Fruit fly (Drosophila melanogaster) whole organism, embryonic: ENCODE results near the gene alphaCOP.

ENCODE experiments used
- Ada2b ChIP-seq: fragments of 200-800 bp; sonication (Bioruptor generic); IDR thresholded peaks from 2 replicates; pipeline ENCODE4 v1.3.6; 2022; ENCODE audit warnings: missing biosample characterization, missing genetic modification characterization
- Aef1 ChIP-seq: fragments of 200-800 bp; sonication (Bioruptor generic); IDR thresholded peaks from 3 replicates; pipeline ENCODE4 v1.3.6; 2022; ENCODE audit warnings: missing biosample characterization, missing genetic modification characterization
- Antp ChIP-seq: fragments of 200-800 bp; sonication (Bioruptor generic); optimal IDR thresholded peaks from 3 replicates; lab custom pipeline; 2016; ENCODE audit warnings: missing biosample characterization, missing genetic modification characterization
- CG10366 ChIP-seq: fragments of 200-800 bp; sonication (Bioruptor generic); IDR thresholded peaks from 2 replicates; pipeline ENCODE4 v1.3.6; 2022; ENCODE audit warnings: missing biosample characterization, missing genetic modification characterization
- CG14710 ChIP-seq: fragments of 200-800 bp; sonication (Bioruptor generic); optimal IDR thresholded peaks from 3 replicates; lab custom pipeline; 2019; ENCODE audit warnings: missing biosample characterization, mild to moderate bottlenecking, missing genetic modification characterization, moderate library complexity
- CG15269 ChIP-seq: fragments of 200-800 bp; sonication (Bioruptor generic); optimal IDR thresholded peaks from 2 replicates; lab custom pipeline; 2018; ENCODE audit warnings: missing biosample characterization, mild to moderate bottlenecking, missing genetic modification characterization, moderate library complexity
- CG1603 ChIP-seq: fragments of 200-800 bp; sonication (Bioruptor generic); optimal IDR thresholded peaks from 2 replicates; lab custom pipeline; 2019; ENCODE audit warnings: missing biosample characterization, mild to moderate bottlenecking, missing genetic modification characterization, moderate library complexity
- CG16813 ChIP-seq: fragments of 200-800 bp; sonication (Bioruptor generic); IDR thresholded peaks from 3 replicates; pipeline ENCODE4 v1.3.6; 2022; ENCODE audit warnings: missing biosample characterization, missing genetic modification characterization; ENCODE audit not compliant: partially characterized antibody
- CG16863 ChIP-seq: fragments of 200-800 bp; sonication (Bioruptor generic); optimal IDR thresholded peaks from 3 replicates; lab custom pipeline; 2016; ENCODE audit warnings: missing biosample characterization, missing genetic modification characterization
- CG17186 ChIP-seq: fragments of 200-800 bp; sonication (Bioruptor generic); optimal IDR thresholded peaks from 3 replicates; lab custom pipeline; 2017; ENCODE audit warnings: missing biosample characterization, missing genetic modification reagents, missing genetic modification characterization
- CG17802 ChIP-seq: fragments of 200-800 bp; sonication (Bioruptor generic); optimal IDR thresholded peaks from 2 replicates; lab custom pipeline; 2018; ENCODE audit warnings: missing biosample characterization, mild to moderate bottlenecking, missing genetic modification characterization, moderate library complexity
- CG1792 ChIP-seq: fragments of 200-800 bp; sonication (Bioruptor generic); optimal IDR thresholded peaks from 2 replicates; lab custom pipeline; 2016; ENCODE audit warnings: missing biosample characterization, missing genetic modification characterization
- CG18262 ChIP-seq: fragments of 200-800 bp; optimal IDR thresholded peaks from 3 replicates; lab custom pipeline; 2019; ENCODE audit warnings: missing biosample characterization, mild to moderate bottlenecking, missing genetic modification characterization, moderate library complexity
- CG2129 ChIP-seq: fragments of 200-800 bp; sonication (Bioruptor generic); IDR thresholded peaks from 2 replicates; pipeline ENCODE4 v1.3.6; 2022; ENCODE audit warnings: missing biosample characterization, missing genetic modification characterization; ENCODE audit not compliant: partially characterized antibody
- CG2889 ChIP-seq: fragments of 200-800 bp; sonication (Bioruptor generic); IDR thresholded peaks from 3 replicates; pipeline ENCODE4 v1.3.6; 2022; ENCODE audit warnings: missing biosample characterization, missing genetic modification characterization
- CG31224 ChIP-seq: fragments of 200-800 bp; sonication (Bioruptor generic); IDR thresholded peaks from 2 replicates; pipeline ENCODE4 v1.3.6; 2022; ENCODE audit warnings: missing biosample characterization, missing genetic modification characterization
- CG31388 ChIP-seq: fragments of 200-800 bp; sonication (Bioruptor generic); optimal IDR thresholded peaks from 2 replicates; lab custom pipeline; 2016; ENCODE audit warnings: missing biosample characterization, missing genetic modification characterization
- CG3163 ChIP-seq: fragments of 200-800 bp; sonication (Bioruptor generic); optimal IDR thresholded peaks from 3 replicates; lab custom pipeline; 2016; ENCODE audit warnings: missing biosample characterization, missing genetic modification characterization
- CG34224 ChIP-seq: fragments of 200-800 bp; sonication (Bioruptor generic); IDR thresholded peaks from 3 replicates; pipeline ENCODE4 v1.3.6; 2022; ENCODE audit warnings: missing biosample characterization, missing genetic modification characterization; ENCODE audit not compliant: partially characterized antibody
- CG4404 ChIP-seq: fragments of 200-800 bp; sonication (Bioruptor generic); IDR thresholded peaks from 2 replicates; pipeline ENCODE4 v1.3.6; 2022; ENCODE audit warnings: missing biosample characterization, missing genetic modification characterization
- CG5953 ChIP-seq: fragments of 200-800 bp; sonication (Bioruptor generic); IDR thresholded peaks from 2 replicates; pipeline ENCODE4 v1.3.6; 2022; ENCODE audit warnings: missing biosample characterization, missing genetic modification characterization
- CG6254 ChIP-seq: fragments of 200-800 bp; sonication (Bioruptor generic); optimal IDR thresholded peaks from 3 replicates; lab custom pipeline; 2017; ENCODE audit warnings: mild to moderate bottlenecking, missing biosample characterization, missing genetic modification reagents, missing genetic modification characterization
- CG8388 ChIP-seq: fragments of 200-800 bp; sonication (Bioruptor generic); optimal IDR thresholded peaks from 2 replicates; lab custom pipeline; 2019; ENCODE audit warnings: missing biosample characterization, mild to moderate bottlenecking, missing genetic modification characterization, moderate library complexity
- Deaf1 ChIP-seq: fragments of 200-800 bp; optimal IDR thresholded peaks from 3 replicates; lab custom pipeline; 2019; ENCODE audit warnings: missing biosample characterization, mild to moderate bottlenecking, missing genetic modification characterization, moderate library complexity
- Fer2 ChIP-seq: fragments of 200-800 bp; sonication (Bioruptor generic); optimal IDR thresholded peaks from 2 replicates; lab custom pipeline; 2018; ENCODE audit warnings: missing biosample characterization, mild to moderate bottlenecking, missing genetic modification characterization, moderate library complexity
- Hr3 ChIP-seq: fragments of 200-800 bp; sonication (Bioruptor generic); optimal IDR thresholded peaks from 3 replicates; lab custom pipeline; 2016; ENCODE audit warnings: missing biosample characterization, missing genetic modification characterization
- Lim3 ChIP-seq: fragments of 200-800 bp; sonication (Bioruptor generic); IDR thresholded peaks from 2 replicates; pipeline ENCODE4 v1.3.6; 2022; ENCODE audit warnings: missing biosample characterization, missing genetic modification characterization
- NC2β ChIP-seq: fragments of 200-800 bp; sonication (Bioruptor generic); optimal IDR thresholded peaks from 2 replicates; lab custom pipeline; 2016; ENCODE audit warnings: missing biosample characterization, missing genetic modification characterization
- Nf-YC ChIP-seq: fragments of 200-800 bp; optimal IDR thresholded peaks from 3 replicates; lab custom pipeline; 2019; ENCODE audit warnings: missing biosample characterization, mild to moderate bottlenecking, missing genetic modification characterization, moderate library complexity
- Poxn ChIP-seq: fragments of 200-800 bp; sonication (Bioruptor generic); IDR thresholded peaks from 2 replicates; pipeline ENCODE4 v1.3.6; 2022; ENCODE audit warnings: missing biosample characterization, missing genetic modification characterization
- Xbp1 ChIP-seq: fragments of 200-800 bp; sonication (Bioruptor generic); optimal IDR thresholded peaks from 3 replicates; lab custom pipeline; 2016; ENCODE audit warnings: missing biosample characterization, mild to moderate bottlenecking, missing genetic modification characterization
- crc ChIP-seq: fragments of 200-800 bp; sonication (Bioruptor generic); optimal IDR thresholded peaks from 2 replicates; lab custom pipeline; 2016; ENCODE audit warnings: missing biosample characterization, missing genetic modification characterization
- croc ChIP-seq: fragments of 200-800 bp; sonication (Bioruptor generic); conservative IDR thresholded peaks from 3 replicates; pipeline ENCODE4 v1.3.6; 2022; ENCODE audit warnings: missing biosample characterization, missing genetic modification characterization
- dm ChIP-seq: fragments of 200-800 bp; sonication (Bioruptor generic); optimal IDR thresholded peaks from 3 replicates; lab custom pipeline; 2016; ENCODE audit warnings: missing biosample characterization, missing genetic modification characterization
- fd3F ChIP-seq: fragments of 200-800 bp; sonication (Bioruptor generic); optimal IDR thresholded peaks from 2 replicates; lab custom pipeline; 2018; ENCODE audit warnings: missing biosample characterization, mild to moderate bottlenecking, missing genetic modification characterization, moderate library complexity
- fd64A ChIP-seq: fragments of 200-800 bp; sonication (Bioruptor generic); optimal IDR thresholded peaks from 3 replicates; lab custom pipeline; 2018; ENCODE audit warnings: missing biosample characterization, mild to moderate bottlenecking, missing genetic modification characterization
- gcm2 ChIP-seq: fragments of 200-800 bp; sonication (Bioruptor generic); optimal IDR thresholded peaks from 2 replicates; lab custom pipeline; 2016; ENCODE audit warnings: missing biosample characterization, missing genetic modification characterization
- ham ChIP-seq: fragments of 200-800 bp; sonication (Bioruptor generic); IDR thresholded peaks from 2 replicates; pipeline ENCODE4 v1.3.6; 2022; ENCODE audit warnings: missing biosample characterization, missing genetic modification characterization
- hb ChIP-seq: fragments of 200-800 bp; sonication (Bioruptor generic); IDR thresholded peaks from 3 replicates; pipeline ENCODE4 v1.3.6; 2022; ENCODE audit warnings: missing biosample characterization, missing genetic modification characterization; ENCODE audit not compliant: partially characterized antibody
- jumu ChIP-seq: fragments of 200-800 bp; sonication (Bioruptor generic); optimal IDR thresholded peaks from 3 replicates; lab custom pipeline; 2016; ENCODE audit warnings: missing biosample characterization, missing genetic modification characterization
- lola ChIP-seq, 3 experiments: fragments of >200 bp in 2 of 3; fragments of 200-800 bp in 1 of 3; sonication (Bioruptor generic) in 1 of 3; optimal IDR thresholded peaks; 2 replicates each; lab custom pipeline; 2017 to 2019; ENCODE audit warnings: missing biosample characterization in 3 of 3, missing genetic modification characterization in 3 of 3, mild to moderate bottlenecking in 1 of 3, moderate library complexity in 1 of 3
- mam ChIP-seq: fragments of 200-800 bp; sonication (Bioruptor generic); optimal IDR thresholded peaks from 3 replicates; lab custom pipeline; 2016; ENCODE audit warnings: missing biosample characterization, missing genetic modification characterization
- nerfin-1 ChIP-seq: fragments of 200-800 bp; sonication (Bioruptor generic); optimal IDR thresholded peaks from 3 replicates; lab custom pipeline; 2019; ENCODE audit warnings: missing biosample characterization, mild to moderate bottlenecking, missing genetic modification characterization, moderate library complexity
- peb ChIP-seq: fragments of 200-800 bp; sonication (Bioruptor generic); IDR thresholded peaks from 2 replicates; pipeline ENCODE4 v1.3.6; 2022; ENCODE audit warnings: missing biosample characterization, missing genetic modification characterization
- pho ChIP-seq: fragments of 200-800 bp; sonication (Bioruptor generic); optimal IDR thresholded peaks from 2 replicates; lab custom pipeline; 2016; ENCODE audit warnings: missing biosample characterization, missing genetic modification characterization
- pita ChIP-seq: fragments of 200-800 bp; sonication (Bioruptor generic); optimal IDR thresholded peaks from 2 replicates; lab custom pipeline; 2017; ENCODE audit warnings: missing biosample characterization, mild to moderate bottlenecking, missing genetic modification characterization
- pros ChIP-seq: fragments of 200-800 bp; sonication (Bioruptor generic); optimal IDR thresholded peaks from 3 replicates; lab custom pipeline; 2019; ENCODE audit warnings: missing biosample characterization, mild to moderate bottlenecking, missing genetic modification characterization, moderate library complexity
- ranshi ChIP-seq: fragments of 200-800 bp; sonication (Bioruptor generic); IDR thresholded peaks from 2 replicates; pipeline ENCODE4 v1.3.6; 2022; ENCODE audit warnings: missing biosample characterization, missing genetic modification characterization
- sc ChIP-seq, 3 experiments: fragments of >200 bp in 2 of 3; fragments of 200-800 bp in 1 of 3; sonication (Bioruptor generic) in 1 of 3; optimal IDR thresholded peaks; 2 replicates in 2 of 3; 3 replicates in 1 of 3; lab custom pipeline; 2017; ENCODE audit warnings: mild to moderate bottlenecking in 1 of 3, missing biosample characterization in 1 of 3, missing genetic modification characterization in 1 of 3, missing genetic modification reagents in 1 of 3
- zen ChIP-seq: fragments of 200-800 bp; sonication (Bioruptor generic); optimal IDR thresholded peaks from 3 replicates; lab custom pipeline; 2018; ENCODE audit warnings: missing biosample characterization, mild to moderate bottlenecking, missing genetic modification characterization, moderate library complexity

The alphaCOP gene

dm6 chr3L:1628176-1628866, 16.7 kb downstream of the alphaCOP start, which contains the start of gene CG13928 (continued):
- TF ChIP-seq CG17186, result no peak
- TF ChIP-seq Nf-YC (tag; lab: Kevin White, UChicago), result peak; percentile 22
- TF ChIP-seq pita (GFP tag; lab: Kevin White, UChicago), result no peak
- no peak for TF ChIP-seq Xbp1 (GFP tag; lab: Kevin White, UChicago)
- no peak for TF ChIP-seq pho (GFP tag; lab: Kevin White, UChicago)
- no peak for TF ChIP-seq fd3F (GFP tag; lab: Kevin White, UChicago)
- no peak for TF ChIP-seq CG14710
- no peak for TF ChIP-seq CG2129 (GFP tag; lab: Robert Waterston, UW)
- TF ChIP-seq CG17802 (tag; lab: Kevin White, UChicago), result no peak
- no peak for TF ChIP-seq CG31388 (GFP tag; lab: Kevin White, UChicago)
- no peak for TF ChIP-seq peb (GFP tag; lab: Robert Waterston, UW)
- no peak for TF ChIP-seq ham (GFP tag; lab: Robert Waterston, UW)
- no peak for TF ChIP-seq Aef1 (GFP tag; lab: Robert Waterston, UW)
- no peak for TF ChIP-seq NC2β (GFP tag; lab: Kevin White, UChicago)
- no peak for TF ChIP-seq CG10366
- TF ChIP-seq Poxn (GFP tag; lab: Robert Waterston, UW), result no peak
- TF ChIP-seq pros, result no peak
- no peak for TF ChIP-seq CG5953 (GFP tag; lab: Robert Waterston, UW)
- no peak for TF ChIP-seq fd64A (GFP tag; lab: Kevin White, UChicago)
- no peak for TF ChIP-seq crc
- no peak for TF ChIP-seq lola (GFP tag; optimal IDR thresholded peaks at IDR 0.05; lab: Kevin White, UChicago)
- TF ChIP-seq ranshi (GFP tag; lab: Robert Waterston, UW), result no peak
- no peak for TF ChIP-seq CG18262 (tag; lab: Kevin White, UChicago)
- TF ChIP-seq CG4404 (GFP tag; lab: Robert Waterston, UW), result no peak
- TF ChIP-seq Hr3 (GFP tag; lab: Kevin White, UChicago), result no peak
- TF ChIP-seq CG15269, result no peak
- no peak for TF ChIP-seq CG3163 (GFP tag; lab: Kevin White, UChicago)
- no peak for TF ChIP-seq CG8388 (GFP tag; lab: Kevin White, UChicago)
- TF ChIP-seq dm (GFP tag; lab: Kevin White, UChicago), result no peak
- no peak for TF ChIP-seq CG16813 (GFP tag; lab: Robert Waterston, UW)
- TF ChIP-seq Antp, result no peak
- TF ChIP-seq croc (GFP tag; lab: Robert Waterston, UW), result no peak
- TF ChIP-seq jumu, result no peak
- peak; percentile 21 for TF ChIP-seq nerfin-1
- TF ChIP-seq CG1792 (GFP tag; lab: Kevin White, UChicago), result no peak
- TF ChIP-seq CG16863 (GFP tag; lab: Kevin White, UChicago), result no peak
- no peak for TF ChIP-seq mam (GFP tag; lab: Kevin White, UChicago)
- TF ChIP-seq CG31224 (GFP tag; lab: Robert Waterston, UW), result no peak
- TF ChIP-seq zen, result no peak
- no peak for TF ChIP-seq CG34224 (GFP tag; lab: Robert Waterston, UW)
- no peak for TF ChIP-seq Lim3 (GFP tag; lab: Robert Waterston, UW)
- TF ChIP-seq sc (optimal IDR thresholded peaks at IDR 0.05; lab: Kevin White, UChicago), result no peak
- TF ChIP-seq sc (GFP tag; optimal IDR thresholded peaks at IDR 0.05; lab: Kevin White, UChicago), result no peak
- no peak for TF ChIP-seq CG1603 (tag; lab: Kevin White, UChicago)
- no peak for TF ChIP-seq Ada2b (GFP tag; lab: Robert Waterston, UW)
- TF ChIP-seq CG2889 (GFP tag; lab: Robert Waterston, UW), result no peak
- no peak for TF ChIP-seq CG6254
- TF ChIP-seq hb (GFP tag; lab: Robert Waterston, UW), result no peak
- no peak for TF ChIP-seq Fer2 (tag; lab: Kevin White, UChicago)
- TF ChIP-seq Deaf1 (tag; lab: Kevin White, UChicago), result peak; percentile 94
- TF ChIP-seq gcm2 (GFP tag; lab: Kevin White, UChicago), result no peak
